Worm (Caenorhabditis elegans) whole organism, mixed stage, embryonic: ENCODE data around the gene Y70C5C.1.

Experiments
- ces-1 ChIP-seq: fragments of 150-350 bp; optimal IDR thresholded peaks from 2 replicates; lab custom pipeline; 2014; ENCODE audit warnings: missing biosample characterization, missing genetic modification reagents, missing genetic modification characterization
- drap-1 ChIP-seq: fragments of 200-800 bp; sonication (Bioruptor generic); optimal IDR thresholded peaks from 3 replicates; lab custom pipeline; 2018; ENCODE audit warnings: mild to moderate bottlenecking, missing genetic modification characterization, missing compliant biosample characterization
- lin-13 ChIP-seq: fragments of 150-350 bp; optimal IDR thresholded peaks from 2 replicates; lab custom pipeline; 2014; ENCODE audit warnings: missing biosample characterization, missing genetic modification characterization
- lin-32 ChIP-seq: fragments of 200-800 bp; sonication (Bioruptor generic); optimal IDR thresholded peaks from 2 replicates; lab custom pipeline; 2018; ENCODE audit warnings: mild to moderate bottlenecking, missing genetic modification characterization, missing compliant biosample characterization
- mep-1 ChIP-seq: fragments of 150-350 bp; optimal IDR thresholded peaks from 2 replicates; lab custom pipeline; 2017; ENCODE audit warnings: missing biosample characterization, missing genetic modification reagents, missing genetic modification characterization, inconsistent platforms
- nhr-12 ChIP-seq: fragments of 150-350 bp; optimal IDR thresholded peaks from 2 replicates; lab custom pipeline; 2014; ENCODE audit warnings: missing biosample characterization, missing genetic modification characterization
- nhr-2 ChIP-seq: fragments of 150-350 bp; optimal IDR thresholded peaks from 2 replicates; lab custom pipeline; 2014; ENCODE audit warnings: missing biosample characterization, missing genetic modification characterization
- nhr-76 ChIP-seq: sonication (generic microtip); optimal IDR thresholded peaks from 2 replicates; lab custom pipeline; 2017; ENCODE audit warnings: missing biosample characterization, missing genetic modification characterization
- pha-4 ChIP-seq: fragments of 150-350 bp; optimal IDR thresholded peaks from 2 replicates; lab custom pipeline; 2018; ENCODE audit warnings: missing biosample characterization, missing genetic modification reagents, missing genetic modification characterization
- sem-2 ChIP-seq: fragments of 200-800 bp; sonication (Bioruptor generic); optimal IDR thresholded peaks from 2 replicates; lab custom pipeline; 2018; ENCODE audit warnings: mild to moderate bottlenecking, missing genetic modification characterization, missing compliant biosample characterization
- snpc-4 ChIP-seq: fragments of 150-350 bp; optimal IDR thresholded peaks from 2 replicates; lab custom pipeline; 2014; ENCODE audit warnings: missing biosample characterization, missing genetic modification characterization
- unc-39 ChIP-seq: fragments of 150-350 bp; optimal IDR thresholded peaks from 2 replicates; lab custom pipeline; 2014; ENCODE audit warnings: missing biosample characterization, missing genetic modification characterization
- ztf-11 ChIP-seq: fragments of 150-350 bp; optimal IDR thresholded peaks from 2 replicates; lab custom pipeline; 2014; ENCODE audit warnings: missing biosample characterization, missing genetic modification characterization

- TF ChIP-seq nhr-76 (tag; lab: Kevin White, UChicago), result no peak
- no peak for TF ChIP-seq lin-32 (GFP tag; lab: Kevin White, UChicago)
- no peak for TF ChIP-seq unc-39
- no peak for TF ChIP-seq nhr-12 (tag; lab: Kevin White, UChicago)
- no peak for TF ChIP-seq ztf-11
- TF ChIP-seq pha-4 (tag; lab: Kevin White, UChicago), result no peak
- TF ChIP-seq nhr-2, result no peak
- TF ChIP-seq snpc-4 (tag; lab: Kevin White, UChicago), result no peak
- no peak for TF ChIP-seq lin-13
- no peak for TF ChIP-seq mep-1 (tag; lab: Kevin White, UChicago)
- TF ChIP-seq sem-2 (GFP tag; lab: Kevin White, UChicago), result no peak
- TF ChIP-seq ces-1, result no peak
- TF ChIP-seq drap-1 (GFP tag; lab: Kevin White, UChicago), result no peak
Observed at ce11 chrV:16706549-16706948, 6.5 kb downstream of the Y70C5C.1 start, which contains the start of gene clec-9.
